Worm (Caenorhabditis elegans) whole organism, young adult: ENCODE data around the gene T01D1.4.

ENCODE experiments used
- dpl-1 ChIP-seq: fragments of 150-350 bp; optimal IDR thresholded peaks from 2 replicates; lab custom pipeline; 2014; ENCODE audit warnings: missing biosample characterization, missing genetic modification reagents, missing genetic modification characterization
- ekl-4 ChIP-seq: fragments of 200-800 bp; sonication (Bioruptor generic); IDR thresholded peaks from 2 replicates; pipeline ENCODE4 v1.3.6; 2022; ENCODE audit warnings: missing genetic modification reagents, missing genetic modification characterization, missing compliant biosample characterization
- him-1 ChIP-seq: sonication (generic microtip); optimal IDR thresholded peaks from 2 replicates; lab custom pipeline; 2016; ENCODE audit warnings: missing genotype, missing genetic modification reagents, missing genetic modification characterization, missing compliant biosample characterization
- lir-1 ChIP-seq: fragments of 200-800 bp; sonication (Bioruptor generic); conservative IDR thresholded peaks from 2 replicates; pipeline ENCODE4 v1.3.6; 2022; ENCODE audit warnings: missing genetic modification reagents, missing genetic modification characterization, missing compliant biosample characterization
- sdz-38 ChIP-seq: sonication (generic microtip); optimal IDR thresholded peaks from 2 replicates; lab custom pipeline; 2016; ENCODE audit warnings: missing genotype, missing genetic modification characterization, missing compliant biosample characterization
- snpc-4 ChIP-seq, 5 experiments: fragments of 150-350 bp in 1 of 5; sonication (generic microtip) in 4 of 5; optimal IDR thresholded peaks; 2 replicates each; lab custom pipeline; 2014 to 2018; ENCODE audit warnings: missing genetic modification characterization in 5 of 5, missing biosample characterization in 3 of 5, antibody characterized with exemption in 2 of 5, mild to moderate bottlenecking in 2 of 5, missing compliant biosample characterization in 2 of 5, missing genotype in 2 of 5, moderate library complexity in 2 of 5, missing genetic modification reagents in 1 of 5
- ztf-25 ChIP-seq: fragments of 200-800 bp; sonication (Bioruptor generic); IDR thresholded peaks from 2 replicates; pipeline ENCODE4 v1.3.6; 2022; ENCODE audit warnings: missing genetic modification reagents, missing genetic modification characterization, missing compliant biosample characterization

ce11 chrII:196685-197084, 17.8 kb upstream of the T01D1.4 start, which contains the start of gene chs-2:
- TF ChIP-seq dpl-1 (no peak), snpc-4 (GFP tag; optimal IDR thresholded peaks at IDR 0.05; lab: Kevin White, UChicago) (no peak), snpc-4 (tag; optimal IDR thresholded peaks at IDR 0.05; lab: Kevin White, UChicago) (no peak), ekl-4 (GFP tag; lab: Robert Waterston, UW) (no peak), lir-1 (GFP tag; lab: Robert Waterston, UW) (no peak), sdz-38 (no peak), him-1 (tag; lab: Kevin White, UChicago) (no peak), ztf-25 (GFP tag; lab: Robert Waterston, UW) (no peak)
